Worm (Caenorhabditis elegans) whole organism, mixed stage, embryonic: Measurements from ENCODE around the gene sart-3.

Source experiments
- blmp-1 ChIP-seq: fragments of 150-350 bp; optimal IDR thresholded peaks from 2 replicates; lab custom pipeline; 2014; ENCODE audit warnings: missing biosample characterization, missing genetic modification characterization
- lsy-2 ChIP-seq: fragments of 150-350 bp; optimal IDR thresholded peaks from 2 replicates; lab custom pipeline; 2014; ENCODE audit warnings: missing biosample characterization, missing genetic modification characterization
- mab-5 ChIP-seq: fragments of 150-350 bp; optimal IDR thresholded peaks from 2 replicates; lab custom pipeline; 2014; ENCODE audit warnings: missing biosample characterization, missing genetic modification characterization
- mls-2 ChIP-seq: sonication (generic microtip); optimal IDR thresholded peaks from 2 replicates; lab custom pipeline; 2016; ENCODE audit warnings: mild to moderate bottlenecking, missing genetic modification characterization, moderate library complexity, missing compliant biosample characterization
- nhr-237 ChIP-seq: fragments of 150-350 bp; optimal IDR thresholded peaks from 2 replicates; lab custom pipeline; 2014; ENCODE audit warnings: missing biosample characterization, missing genetic modification characterization
- nhr-28 ChIP-seq: fragments of 150-350 bp; optimal IDR thresholded peaks from 2 replicates; lab custom pipeline; 2014; ENCODE audit warnings: missing biosample characterization, missing genetic modification characterization
- pha-4 ChIP-seq: fragments of 150-350 bp; optimal IDR thresholded peaks from 2 replicates; lab custom pipeline; 2018; ENCODE audit warnings: missing biosample characterization, missing genetic modification reagents, missing genetic modification characterization
- sem-2 ChIP-seq: fragments of 200-800 bp; sonication (Bioruptor generic); optimal IDR thresholded peaks from 2 replicates; lab custom pipeline; 2018; ENCODE audit warnings: mild to moderate bottlenecking, missing genetic modification characterization, missing compliant biosample characterization
- snpc-4 ChIP-seq: fragments of 150-350 bp; optimal IDR thresholded peaks from 2 replicates; lab custom pipeline; 2014; ENCODE audit warnings: missing biosample characterization, missing genetic modification characterization
- sptf-1 ChIP-seq: sonication (generic microtip); optimal IDR thresholded peaks from 2 replicates; lab custom pipeline; 2017; ENCODE audit warnings: mild to moderate bottlenecking, missing genetic modification characterization, moderate library complexity, missing compliant biosample characterization
- unc-39 ChIP-seq: fragments of 150-350 bp; optimal IDR thresholded peaks from 2 replicates; lab custom pipeline; 2014; ENCODE audit warnings: missing biosample characterization, missing genetic modification characterization
- unc-62 ChIP-seq: fragments of 150-350 bp; optimal IDR thresholded peaks from 2 replicates; lab custom pipeline; 2014; ENCODE audit warnings: missing biosample characterization, missing genetic modification reagents, missing genetic modification characterization

DNA sequence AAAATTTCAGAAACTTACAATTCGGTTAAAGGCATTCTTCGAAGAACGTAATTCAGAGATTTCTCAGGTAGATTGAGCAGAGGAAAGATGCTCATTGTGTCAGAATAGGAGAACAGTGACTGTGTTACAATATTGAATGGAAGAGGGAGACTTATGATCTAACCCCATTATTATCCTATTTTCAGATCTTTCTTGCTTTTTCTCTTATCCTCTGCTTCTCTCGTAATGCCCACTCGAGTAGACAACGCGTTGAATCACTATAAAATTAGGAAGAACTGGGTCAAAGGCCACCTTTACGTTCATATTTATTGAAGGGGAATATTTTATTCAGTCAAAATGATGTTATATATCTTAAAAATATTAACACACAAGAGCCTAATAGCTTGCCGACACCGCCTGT is 46.5 kb upstream of the sart-3 start, which contains the start of gene fbxb-76:
- TF ChIP-seq snpc-4 (tag; lab: Kevin White, UChicago) (no peak), mab-5 (tag; lab: Kevin White, UChicago) (no peak), nhr-237 (tag; lab: Kevin White, UChicago) (no peak), pha-4 (tag; lab: Kevin White, UChicago) (no peak), lsy-2 (tag; lab: Kevin White, UChicago) (no peak), sptf-1 (tag; lab: Kevin White, UChicago) (no peak), sem-2 (no peak), mls-2 (no peak), unc-39 (no peak), blmp-1 (tag; lab: Kevin White, UChicago) (no peak), nhr-28 (tag; lab: Kevin White, UChicago) (no peak), unc-62 (no peak)
